Worm (Caenorhabditis elegans) whole organism, L1 larva: Measurements from ENCODE around the gene cdc-14.
A peak's percentile ranks its signal among the peaks of the same experiment; 100 is the strongest.

Experiments used
- F16B12.6 ChIP-seq: fragments of 150-350 bp; optimal IDR thresholded peaks from 2 replicates; lab custom pipeline; 2014; ENCODE audit warnings: missing biosample characterization, missing genetic modification characterization
- Y116A8C.19 ChIP-seq: sonication (generic microtip); optimal IDR thresholded peaks from 2 replicates; lab custom pipeline; 2016; ENCODE audit warnings: missing compliant biosample characterization, missing genetic modification characterization, borderline replicate concordance
- alr-1 ChIP-seq: fragments of 200-800 bp; sonication (Bioruptor generic); optimal IDR thresholded peaks from 2 replicates; lab custom pipeline; 2018; ENCODE audit warnings: borderline replicate concordance, mild to moderate bottlenecking, missing genetic modification characterization, missing compliant biosample characterization
- aly-2 ChIP-seq: fragments of 150-350 bp; optimal IDR thresholded peaks from 2 replicates; lab custom pipeline; 2014; ENCODE audit warnings: missing biosample characterization, missing genetic modification characterization
- blmp-1 ChIP-seq: fragments of 150-350 bp; optimal IDR thresholded peaks from 2 replicates; lab custom pipeline; 2014; ENCODE audit warnings: missing biosample characterization, missing genetic modification characterization
- ceh-63 ChIP-seq: fragments of 200-800 bp; sonication (Bioruptor generic); optimal IDR thresholded peaks from 2 replicates; lab custom pipeline; 2018; ENCODE audit warnings: mild to moderate bottlenecking, missing genetic modification characterization, missing compliant biosample characterization
- ceh-82 ChIP-seq, 3 experiments: fragments of 150-350 bp in 1 of 3; sonication (generic microtip) in 2 of 3; optimal IDR thresholded peaks; 2 replicates each; lab custom pipeline; 2014 to 2017; ENCODE audit warnings: missing biosample characterization in 3 of 3, missing genetic modification characterization in 3 of 3
- ceh-88 ChIP-seq: fragments of 200-800 bp; sonication (Bioruptor generic); IDR thresholded peaks from 2 replicates; pipeline ENCODE4 v1.3.6; 2022; ENCODE audit warnings: missing genetic modification characterization, missing compliant biosample characterization
- ceh-90 ChIP-seq: sonication (generic microtip); optimal IDR thresholded peaks from 2 replicates; lab custom pipeline; 2016; ENCODE audit warnings: missing genetic modification characterization, missing compliant biosample characterization
- ces-1 ChIP-seq: fragments of 150-350 bp; optimal IDR thresholded peaks from 2 replicates; lab custom pipeline; 2014; ENCODE audit warnings: missing biosample characterization, missing genetic modification reagents, missing genetic modification characterization
- dpl-1 ChIP-seq, 3 experiments: fragments of 150-350 bp in 2 of 3; sonication (generic microtip) in 1 of 3; optimal IDR thresholded peaks; 2 replicates each; lab custom pipeline; 2014 to 2017; ENCODE audit warnings: missing biosample characterization in 3 of 3, missing genetic modification characterization in 3 of 3, missing genetic modification reagents in 3 of 3
- dsc-1 ChIP-seq: sonication (generic microtip); optimal IDR thresholded peaks from 2 replicates; lab custom pipeline; 2016; ENCODE audit warnings: mild to moderate bottlenecking, missing genetic modification characterization, missing compliant biosample characterization
- efl-1 ChIP-seq, 4 experiments: fragments of 150-350 bp; optimal IDR thresholded peaks in 3 of 4; peaks in 1 of 4; 1 replicate in 1 of 4; 2 replicates in 3 of 4; lab custom pipeline; 2014; ENCODE audit warnings: missing biosample characterization in 2 of 4, missing genetic modification characterization in 2 of 4, missing genetic modification reagents in 2 of 4
- efl-3 ChIP-seq: fragments of 200-800 bp; sonication (Bioruptor generic); optimal IDR thresholded peaks from 2 replicates; lab custom pipeline; 2018; ENCODE audit warnings: mild to moderate bottlenecking, missing genetic modification characterization, missing compliant biosample characterization
- egl-27 ChIP-seq, 2 experiments: fragments of 150-350 bp in 1 of 2; sonication (generic microtip); optimal IDR thresholded peaks; 3 replicates each; lab custom pipeline; 2017 to 2018; ENCODE audit warnings: missing biosample characterization in 2 of 2, missing genetic modification characterization in 2 of 2, missing genetic modification reagents in 2 of 2
- elt-2 ChIP-seq: sonication (generic microtip); optimal IDR thresholded peaks from 2 replicates; lab custom pipeline; 2016; ENCODE audit warnings: missing genetic modification characterization, mild to moderate bottlenecking, inconsistent platforms, missing compliant biosample characterization, missing genetic modification reagents
- elt-3 ChIP-seq, 6 experiments: fragments of 150-350 bp in 1 of 6; sonication (generic microtip); optimal IDR thresholded peaks; 2 replicates each; lab custom pipeline; 2017 to 2018; ENCODE audit warnings: missing biosample characterization in 6 of 6, missing genetic modification characterization in 6 of 6, inconsistent platforms in 1 of 6
- fkh-10 ChIP-seq: sonication (generic microtip); optimal IDR thresholded peaks from 2 replicates; lab custom pipeline; 2017; ENCODE audit warnings: missing biosample characterization, missing genetic modification reagents, missing genetic modification characterization
- grh-1 ChIP-seq: fragments of 200-800 bp; sonication (Bioruptor generic); IDR thresholded peaks from 2 replicates; pipeline ENCODE4 v1.3.6; 2022; ENCODE audit warnings: missing genetic modification reagents, missing genetic modification characterization, missing compliant biosample characterization
- hlh-17 ChIP-seq: fragments of 200-800 bp; sonication (Bioruptor generic); optimal IDR thresholded peaks from 2 replicates; lab custom pipeline; 2018; ENCODE audit warnings: missing genetic modification characterization, mild to moderate bottlenecking, missing compliant biosample characterization, moderate library complexity, borderline replicate concordance
- hlh-4 ChIP-seq: sonication (generic microtip); optimal IDR thresholded peaks from 2 replicates; lab custom pipeline; 2016; ENCODE audit warnings: mild to moderate bottlenecking, missing genetic modification characterization, missing compliant biosample characterization
- hpl-2 ChIP-seq: fragments of 150-350 bp; optimal IDR thresholded peaks from 2 replicates; lab custom pipeline; 2014; ENCODE audit warnings: missing biosample characterization, missing genetic modification reagents, missing genetic modification characterization
- jun-1 ChIP-seq: fragments of 150-350 bp; optimal IDR thresholded peaks from 2 replicates; lab custom pipeline; 2014; ENCODE audit warnings: missing biosample characterization, missing genetic modification reagents, missing genetic modification characterization
- lin-14 ChIP-seq: fragments of 200-800 bp; sonication (Bioruptor generic); optimal IDR thresholded peaks from 2 replicates; lab custom pipeline; 2018; ENCODE audit warnings: mild to moderate bottlenecking, missing genetic modification characterization, moderate library complexity, missing compliant biosample characterization
- lin-35 ChIP-seq, 2 experiments: fragments of 150-350 bp; optimal IDR thresholded peaks; 2 replicates each; lab custom pipeline; 2014; ENCODE audit warnings: missing biosample characterization in 2 of 2, missing genetic modification characterization in 2 of 2, missing genetic modification reagents in 2 of 2
- lin-39 ChIP-seq: fragments of 150-350 bp; optimal IDR thresholded peaks from 2 replicates; lab custom pipeline; 2014; ENCODE audit warnings: missing biosample characterization, missing genetic modification reagents, missing genetic modification characterization
- lir-3 ChIP-seq: sonication (generic microtip); optimal IDR thresholded peaks from 2 replicates; lab custom pipeline; 2016; ENCODE audit warnings: mild to moderate bottlenecking, missing genetic modification characterization, moderate library complexity, missing compliant biosample characterization; ENCODE audit not compliant: poor library complexity
- lsy-2 ChIP-seq, 2 experiments: fragments of 150-350 bp; optimal IDR thresholded peaks; 2 replicates each; lab custom pipeline; 2014; ENCODE audit warnings: missing biosample characterization in 2 of 2, missing genetic modification characterization in 2 of 2
- mab-9 ChIP-seq: fragments of 200-800 bp; sonication (Bioruptor generic); IDR thresholded peaks from 2 replicates; pipeline ENCODE4 v1.3.6; 2022; ENCODE audit warnings: missing genetic modification reagents, missing genetic modification characterization, missing compliant biosample characterization
- mef-2 ChIP-seq: fragments of 150-350 bp; optimal IDR thresholded peaks from 2 replicates; lab custom pipeline; 2014; ENCODE audit warnings: missing biosample characterization, missing genetic modification characterization
- mep-1 ChIP-seq: fragments of 150-350 bp; optimal IDR thresholded peaks from 2 replicates; lab custom pipeline; 2014; ENCODE audit warnings: missing biosample characterization, missing genetic modification characterization
- nhr-11 ChIP-seq: fragments of 150-350 bp; optimal IDR thresholded peaks from 2 replicates; lab custom pipeline; 2014; ENCODE audit warnings: missing biosample characterization, missing genetic modification characterization
- nhr-12 ChIP-seq: sonication (generic microtip); optimal IDR thresholded peaks from 2 replicates; lab custom pipeline; 2017; ENCODE audit warnings: missing biosample characterization, missing genetic modification characterization
- nhr-19 ChIP-seq: fragments of 200-800 bp; sonication (Bioruptor generic); conservative IDR thresholded peaks from 2 replicates; pipeline ENCODE4 v1.3.6; 2022; ENCODE audit warnings: missing genetic modification characterization, missing compliant biosample characterization
- nhr-28 ChIP-seq: fragments of 150-350 bp; optimal IDR thresholded peaks from 2 replicates; lab custom pipeline; 2014; ENCODE audit warnings: missing biosample characterization, missing genetic modification characterization
- nhr-77 ChIP-seq: fragments of 150-350 bp; optimal IDR thresholded peaks from 2 replicates; lab custom pipeline; 2014; ENCODE audit warnings: missing biosample characterization, missing genetic modification characterization
- nhr-85 ChIP-seq: sonication (generic microtip); peaks from one replicate; lab custom pipeline; 2016; ENCODE audit warnings: missing genetic modification characterization, inconsistent platforms, missing compliant biosample characterization
- nhr-90 ChIP-seq: sonication (generic microtip); optimal IDR thresholded peaks from 2 replicates; lab custom pipeline; 2016; ENCODE audit warnings: mild to moderate bottlenecking, missing genetic modification characterization, missing compliant biosample characterization; ENCODE audit not compliant: poor library complexity
- pag-3 ChIP-seq: sonication (generic microtip); optimal IDR thresholded peaks from 2 replicates; lab custom pipeline; 2017; ENCODE audit warnings: missing genetic modification characterization, mild to moderate bottlenecking, missing compliant biosample characterization, antibody characterized with exemption, borderline replicate concordance; ENCODE audit not compliant: insufficient read depth
- pqm-1 ChIP-seq: sonication (generic microtip); optimal IDR thresholded peaks from 3 replicates; lab custom pipeline; 2017; ENCODE audit warnings: missing biosample characterization, missing genetic modification characterization
- snpc-4 ChIP-seq: fragments of 150-350 bp; optimal IDR thresholded peaks from 2 replicates; lab custom pipeline; 2014; ENCODE audit warnings: missing biosample characterization, missing genetic modification characterization
- sox-4 ChIP-seq: sonication (generic microtip); optimal IDR thresholded peaks from 2 replicates; lab custom pipeline; 2016; ENCODE audit warnings: missing genetic modification characterization, missing compliant biosample characterization
- sptf-1 ChIP-seq: fragments of 150-350 bp; optimal IDR thresholded peaks from 2 replicates; lab custom pipeline; 2014; ENCODE audit warnings: missing biosample characterization, missing genetic modification characterization
- tbx-2 ChIP-seq: sonication (generic microtip); optimal IDR thresholded peaks from 2 replicates; lab custom pipeline; 2016; ENCODE audit warnings: missing genetic modification characterization, missing compliant biosample characterization
- tlp-1 ChIP-seq: fragments of 150-350 bp; optimal IDR thresholded peaks from 2 replicates; lab custom pipeline; 2014; ENCODE audit warnings: missing biosample characterization, missing genetic modification characterization
- unc-62 ChIP-seq: fragments of 150-350 bp; optimal IDR thresholded peaks from 2 replicates; lab custom pipeline; 2014; ENCODE audit warnings: missing biosample characterization, missing genetic modification reagents, missing genetic modification characterization
- unc-98 ChIP-seq: fragments of 200-800 bp; sonication (Bioruptor generic); IDR thresholded peaks from 2 replicates; pipeline ENCODE4 v1.3.6; 2022; ENCODE audit warnings: missing genetic modification characterization, missing compliant biosample characterization
- zag-1 ChIP-seq: fragments of 150-350 bp; optimal IDR thresholded peaks from 2 replicates; lab custom pipeline; 2014; ENCODE audit warnings: missing biosample characterization, missing genetic modification characterization
- zip-4 ChIP-seq: fragments of 200-800 bp; sonication (Bioruptor generic); optimal IDR thresholded peaks from 2 replicates; lab custom pipeline; 2018; ENCODE audit warnings: mild to moderate bottlenecking, missing genetic modification characterization, moderate library complexity, missing compliant biosample characterization
- ztf-11 ChIP-seq, 2 experiments: sonication (generic microtip); optimal IDR thresholded peaks; 2 replicates each; lab custom pipeline; 2016 to 2017; ENCODE audit warnings: missing genetic modification characterization in 2 of 2, missing biosample characterization in 1 of 2, missing compliant biosample characterization in 1 of 2

Gene cdc-14

ce11 chrII:5543476-5544144 lies 49.6 kb downstream of the cdc-14 start (continued):
- TF ChIP-seq unc-62 (GFP tag; lab: Kevin White, UChicago) (peak; percentile 46), lsy-2 (tag; optimal IDR thresholded peaks at IDR 0.05; lab: Kevin White, UChicago) (peak; percentile 96), hpl-2 (peak; percentile 98), blmp-1 (tag; lab: Kevin White, UChicago) (peak; percentile 81), nhr-19 (GFP tag; lab: Robert Waterston, UW) (peak; percentile 99), efl-1 (optimal IDR thresholded peaks at IDR 0.05; lab: Kevin White, UChicago) (peak; percentile 92 to 93), efl-1 (GFP tag; optimal IDR thresholded peaks at IDR 0.05 in 1 of 2; lab: Kevin White, UChicago) (peak; percentile 80 to 98), pag-3 (tag; lab: Kevin White, UChicago) (peak; percentile 79), lir-3 (tag; lab: Kevin White, UChicago) (peak; percentile 92), jun-1 (tag; lab: Kevin White, UChicago) (peak; percentile 99), sox-4 (tag; lab: Kevin White, UChicago) (peak; percentile 98), ztf-11 (tag; optimal IDR thresholded peaks at IDR 0.05; lab: Kevin White, UChicago) (peak in 1 of 2 experiments; percentile 93), alr-1 (no peak), ceh-88 (GFP tag; lab: Robert Waterston, UW) (peak; percentile 98), elt-2 (tag; lab: Kevin White, UChicago) (peak; percentile 100), mep-1 (tag; lab: Kevin White, UChicago) (peak; percentile 97), efl-3 (GFP tag; lab: Kevin White, UChicago) (peak; percentile 83), hlh-4 (peak; percentile 49), nhr-11 (tag; lab: Kevin White, UChicago) (peak; percentile 96), nhr-77 (tag; lab: Kevin White, UChicago) (peak; percentile 99), ceh-90 (tag; lab: Kevin White, UChicago) (peak; percentile 71), aly-2 (tag; lab: Kevin White, UChicago) (peak; percentile 99), tlp-1 (tag; lab: Kevin White, UChicago) (no peak), F16B12.6 (tag; lab: Kevin White, UChicago) (peak; percentile 60), nhr-90 (tag; lab: Kevin White, UChicago) (peak; percentile 100), grh-1 (peak; percentile 99), mab-9 (GFP tag; lab: Robert Waterston, UW) (peak; percentile 98), egl-27 (tag; optimal IDR thresholded peaks at IDR 0.05; lab: Kevin White, UChicago) (peak; percentile 92 to 93), pqm-1 (tag; lab: Kevin White, UChicago) (peak; percentile 91), hlh-17 (GFP tag; lab: Kevin White, UChicago) (peak; percentile 92), dsc-1 (tag; lab: Kevin White, UChicago) (peak; percentile 99), nhr-85 (tag; lab: Kevin White, UChicago) (peak; percentile 99), sptf-1 (tag; lab: Kevin White, UChicago) (no peak), mef-2 (peak; percentile 93), ceh-63 (GFP tag; lab: Kevin White, UChicago) (peak; percentile 95), nhr-28 (tag; lab: Kevin White, UChicago) (peak; percentile 69), elt-3 (tag; optimal IDR thresholded peaks at IDR 0.05; lab: Kevin White, UChicago) (peak; percentile 47 to 98 (median 80)), ceh-82 (tag; optimal IDR thresholded peaks at IDR 0.05; lab: Kevin White, UChicago) (peak; percentile 96 to 97 (median 97)), dpl-1 (GFP tag; optimal IDR thresholded peaks at IDR 0.05; lab: Kevin White, UChicago) (peak; percentile 80 to 85 (median 83)), lin-39 (tag; lab: Kevin White, UChicago) (peak; percentile 96), zip-4 (GFP tag; lab: Kevin White, UChicago) (peak; percentile 95), snpc-4 (tag; lab: Kevin White, UChicago) (peak; percentile 100), ces-1 (GFP tag; lab: Kevin White, UChicago) (peak; percentile 92), lin-14 (GFP tag; lab: Kevin White, UChicago) (peak; percentile 99), fkh-10 (peak; percentile 99), unc-98 (GFP tag; lab: Robert Waterston, UW) (peak; percentile 79), Y116A8C.19 (tag; lab: Kevin White, UChicago) (peak; percentile 69), zag-1 (tag; lab: Kevin White, UChicago) (peak; percentile 95), lin-35 (GFP tag; optimal IDR thresholded peaks at IDR 0.05; lab: Kevin White, UChicago) (peak; percentile 86 to 94), nhr-12 (tag; lab: Kevin White, UChicago) (peak; percentile 68), tbx-2 (tag; lab: Kevin White, UChicago) (peak; percentile 100)
